Worm (Caenorhabditis elegans): Measurements from ENCODE around the gene Y105C5B.5.

Y105C5B.5 gene

DNA sequence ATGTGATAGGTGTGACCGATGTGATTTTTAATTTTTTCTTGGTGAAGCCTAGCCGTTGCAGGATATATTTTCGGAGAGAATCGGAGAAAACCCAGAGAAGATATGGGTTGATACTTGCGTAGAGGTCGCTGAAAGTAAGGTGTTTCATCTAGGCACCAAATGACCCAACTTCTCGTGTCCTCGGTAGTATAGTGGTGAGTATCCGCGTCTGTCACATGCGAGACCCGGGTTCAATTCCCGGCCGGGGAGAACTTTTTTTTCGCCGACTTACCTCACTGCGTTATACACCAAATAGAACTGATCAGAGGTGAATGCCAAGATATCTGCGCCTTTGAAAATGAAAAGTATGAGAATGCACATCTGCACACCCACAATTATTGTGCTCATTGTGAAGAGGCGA lies 30.8 kb upstream of the Y105C5B.5 start (continued):
- no peak for TF ChIP-seq nhr-27 (tag; optimal IDR thresholded peaks at IDR 0.05)
- TF ChIP-seq ztf-6 (GFP tag; IDR thresholded peaks at IDR 0.05), result no peak
- no peak for TF ChIP-seq hlh-12 (tag; optimal IDR thresholded peaks at IDR 0.05)
- peak; percentile 53 for TF ChIP-seq somi-1 (GFP tag; optimal IDR thresholded peaks at IDR 0.05)
- no peak for TF ChIP-seq snpc-1.1 (tag; optimal IDR thresholded peaks at IDR 0.05; ENCODE audit: insufficient read depth)
- TF ChIP-seq sea-2 (GFP tag; IDR thresholded peaks at IDR 0.05), result no peak
- peak; percentile 49 for TF ChIP-seq mxl-1 (tag; optimal IDR thresholded peaks at IDR 0.05)
- no peak for TF ChIP-seq nfya-2 (GFP tag; IDR thresholded peaks at IDR 0.05)
- no peak for TF ChIP-seq hmg-20 (GFP tag; IDR thresholded peaks at IDR 0.05)
- TF ChIP-seq tbx-9 (tag; optimal IDR thresholded peaks at IDR 0.05; ENCODE audit: borderline replicate concordance), result no peak
- TF ChIP-seq madf-10 (tag; optimal IDR thresholded peaks at IDR 0.05), result peak; percentile 48
- TF ChIP-seq egl-18 (GFP tag; IDR thresholded peaks at IDR 0.05), result 0 out of 2 replicates have a peak, but pooled peaks have one; percentile 44
- TF ChIP-seq bed-2 (GFP tag; IDR thresholded peaks at IDR 0.05), result no peak
- no peak for TF ChIP-seq ztf-26 (tag; optimal IDR thresholded peaks at IDR 0.05)
- no peak for TF ChIP-seq Y56A3A.18 (GFP tag; IDR thresholded peaks at IDR 0.05)
- TF ChIP-seq T07F8.4 (tag; optimal IDR thresholded peaks at IDR 0.05), result peak; percentile 62
- 0 out of 2 replicates have a peak, but pooled peaks have one; percentile 46 for TF ChIP-seq ekl-4 (GFP tag; IDR thresholded peaks at IDR 0.05)
- no peak for TF ChIP-seq F55B11.4 (tag; optimal IDR thresholded peaks at IDR 0.05; ENCODE audit: borderline replicate concordance, insufficient read depth)
- TF ChIP-seq K11D2.4 (GFP tag; IDR thresholded peaks at IDR 0.05), result no peak
- peak; percentile 16 to 44 for TF ChIP-seq rec-8 (tag; optimal IDR thresholded peaks at IDR 0.05)
- TF ChIP-seq F39B2.1 (GFP tag; IDR thresholded peaks at IDR 0.05), result no peak
- no peak for TF ChIP-seq ceh-58 (GFP tag; IDR thresholded peaks at IDR 0.05)
- peak; percentile 47 for TF ChIP-seq ztf-3 (GFP tag; optimal IDR thresholded peaks at IDR 0.05)
- TF ChIP-seq snpc-1.3 (tag; optimal IDR thresholded peaks at IDR 0.05; ENCODE audit: insufficient read depth), result peak; percentile 68
- TF ChIP-seq egrh-3 (GFP tag; IDR thresholded peaks at IDR 0.05), result 0 out of 2 replicates have a peak, but pooled peaks have one; percentile 7
- TF ChIP-seq let-607 (tag; optimal IDR thresholded peaks at IDR 0.05), result peak; percentile 18 to 27
- no peak; the same call in 1 of the 2 replicates for TF ChIP-seq Y53G8AR.9 (GFP tag; conservative IDR thresholded peaks at IDR 0.05)
- TF ChIP-seq attf-6 (GFP tag; IDR thresholded peaks at IDR 0.05), result peak; percentile 97
- no peak for TF ChIP-seq nhr-80 (tag; optimal IDR thresholded peaks at IDR 0.05)
- TF ChIP-seq ztf-28 (GFP tag; IDR thresholded peaks at IDR 0.05), result peak; percentile 77; the same call in 1 of the 2 replicates
- no peak for TF ChIP-seq T26A5.8 (tag; optimal IDR thresholded peaks at IDR 0.05)
- peak; percentile 87 for TF ChIP-seq snpc-4 (GFP tag; optimal IDR thresholded peaks at IDR 0.05)
- peak; percentile 51 to 96 (median 92) for TF ChIP-seq snpc-4 (tag; optimal IDR thresholded peaks at IDR 0.05)
- peak; percentile 34 for TF ChIP-seq ccch-3 (GFP tag; optimal IDR thresholded peaks at IDR 0.05)
- peak; percentile 78 for TF ChIP-seq rpc-1 (optimal IDR thresholded peaks at IDR 0.05)
- peak; percentile 78 for TF ChIP-seq rpc-1 (tag; optimal IDR thresholded peaks at IDR 0.05)
- TF ChIP-seq hmg-1.2 (GFP tag; IDR thresholded peaks at IDR 0.05), result peak; percentile 73
- peak; percentile 93 for TF ChIP-seq lin-26 (GFP tag; IDR thresholded peaks at IDR 0.05)
- no peak for TF ChIP-seq dpff-1 (tag; optimal IDR thresholded peaks at IDR 0.05)
- peak; percentile 64 for TF ChIP-seq pbrm-1 (GFP tag; IDR thresholded peaks at IDR 0.05)
- TF ChIP-seq Y53F4B.3 (GFP tag; IDR thresholded peaks at IDR 0.05), result no peak
- 0 out of 2 replicates have a peak, but pooled peaks have one; percentile 60 for TF ChIP-seq ztf-25 (GFP tag; IDR thresholded peaks at IDR 0.05)
- TF ChIP-seq aptf-2 (GFP tag; conservative IDR thresholded peaks at IDR 0.05), result 0 out of 2 replicates have a peak, but pooled peaks have one; percentile 47
- TF ChIP-seq let-526 (GFP tag; IDR thresholded peaks at IDR 0.05), result peak; percentile 76
- TF ChIP-seq ztf-18 (tag; optimal IDR thresholded peaks at IDR 0.05), result peak; percentile 82
- TF ChIP-seq atf-7 (tag; optimal IDR thresholded peaks at IDR 0.05), result no peak
- TF ChIP-seq nfya-1 (tag; optimal IDR thresholded peaks at IDR 0.05; ENCODE audit: borderline replicate concordance, insufficient read depth), result no peak
- TF ChIP-seq dpl-1 (GFP tag; optimal IDR thresholded peaks at IDR 0.05), result no peak

All from whole organism, young adult.